Worm (Caenorhabditis elegans): Measurements from ENCODE around the gene glt-6.

The glt-6 gene

DNA sequence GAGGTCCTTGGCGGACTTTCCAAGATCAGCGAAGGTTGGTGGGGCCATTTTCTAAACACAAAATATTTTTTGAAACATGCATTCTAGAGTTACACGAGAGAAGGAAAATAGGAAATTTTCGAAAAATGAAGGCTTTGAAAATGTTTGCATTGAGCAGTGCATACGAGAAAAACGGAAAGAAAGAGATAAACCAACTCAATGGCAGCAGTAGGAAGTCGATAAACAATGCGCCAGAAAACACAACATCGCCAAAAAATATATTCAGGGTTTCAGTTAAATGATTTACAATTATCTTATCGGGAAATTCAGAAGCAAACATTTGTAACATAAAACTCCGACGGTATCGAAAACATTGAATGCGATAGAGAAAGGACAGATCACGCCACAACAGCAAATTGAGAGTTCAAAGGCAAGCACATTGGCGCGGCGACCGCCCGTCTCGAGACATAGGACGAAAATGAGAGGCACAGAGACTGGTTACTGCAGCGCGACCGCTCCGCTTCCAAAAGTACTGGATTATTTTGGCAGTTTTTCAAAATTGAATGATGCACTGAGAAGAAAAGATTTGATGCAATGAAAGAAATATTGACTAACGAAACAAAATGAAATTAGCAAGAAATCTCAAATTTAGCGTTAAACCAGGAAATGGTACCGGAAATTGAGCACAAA lies 4.6 kb downstream of the glt-6 start, which contains the start of the genes vdac-1 and R05G6.5:
TSS of gene vdac-1 (minus strand) at position 51 of the 669 bp plus-strand sequence.
TSS of gene R05G6.5 (plus strand) at position 527 of the 669 bp plus-strand sequence.
- TF ChIP-seq aly-2 (tag; optimal IDR thresholded peaks at IDR 0.05) (no peak), pax-3 (tag; optimal IDR thresholded peaks at IDR 0.05) (peak; percentile 47), lsy-2 (tag; optimal IDR thresholded peaks at IDR 0.05) (peak; percentile 77 to 90), dsc-1 (tag; optimal IDR thresholded peaks at IDR 0.05) (peak; percentile 57), mep-1 (tag; optimal IDR thresholded peaks at IDR 0.05) (peak; percentile 54), ama-1 (optimal IDR thresholded peaks at IDR 0.05) (no peak), irx-1 (tag; optimal IDR thresholded peaks at IDR 0.05) (no peak), lin-14 (GFP tag; optimal IDR thresholded peaks at IDR 0.05) (peak; percentile 97), nhr-90 (tag; optimal IDR thresholded peaks at IDR 0.05; ENCODE audit: poor library complexity) (peak; percentile 80), F16B12.6 (tag; optimal IDR thresholded peaks at IDR 0.05) (no peak), mef-2 (tag; optimal IDR thresholded peaks at IDR 0.05) (peak; percentile 30), swsn-7 (tag; optimal IDR thresholded peaks at IDR 0.05) (peak; percentile 82), nhr-11 (tag; optimal IDR thresholded peaks at IDR 0.05) (peak; percentile 24), mdl-1 (tag; optimal IDR thresholded peaks at IDR 0.05) (peak in 1 of 2 experiments; percentile 89), fkh-8 (tag; optimal IDR thresholded peaks at IDR 0.05) (peak; percentile 81), efl-1 (optimal IDR thresholded peaks at IDR 0.05) (peak; percentile 59 to 93), efl-1 (GFP tag; optimal IDR thresholded peaks at IDR 0.05 in 1 of 2) (peak; percentile 90 to 99), ceh-82 (tag; optimal IDR thresholded peaks at IDR 0.05) (peak; percentile 42 to 93 (median 70)), tbx-2 (tag; optimal IDR thresholded peaks at IDR 0.05) (peak; percentile 86), lin-13 (GFP tag; optimal IDR thresholded peaks at IDR 0.05) (peak; percentile 82), grh-1 (GFP tag; IDR thresholded peaks at IDR 0.05) (peak; percentile 77), aha-1 (tag; optimal IDR thresholded peaks at IDR 0.05) (no peak), nhr-12 (tag; optimal IDR thresholded peaks at IDR 0.05) (no peak), skn-1 (tag; optimal IDR thresholded peaks at IDR 0.05) (peak; percentile 63), unc-30 (tag; optimal IDR thresholded peaks at IDR 0.05) (no peak), blmp-1 (tag; optimal IDR thresholded peaks at IDR 0.05) (peak; percentile 79), alr-1 (tag; optimal IDR thresholded peaks at IDR 0.05; ENCODE audit: borderline replicate concordance) (no peak), tlp-1 (tag; optimal IDR thresholded peaks at IDR 0.05) (no peak), pqm-1 (tag; optimal IDR thresholded peaks at IDR 0.05) (peak; percentile 67), Y116A8C.19 (tag; optimal IDR thresholded peaks at IDR 0.05; ENCODE audit: borderline replicate concordance) (no peak), C16A3.4 (tag; optimal IDR thresholded peaks at IDR 0.05) (peak; percentile 90), vab-15 (tag; optimal IDR thresholded peaks at IDR 0.05) (peak; percentile 8), C04F5.9 (tag; optimal IDR thresholded peaks at IDR 0.05) (no peak), sptf-1 (tag; optimal IDR thresholded peaks at IDR 0.05) (no peak), nhr-28 (tag; optimal IDR thresholded peaks at IDR 0.05) (no peak), ceh-90 (tag; optimal IDR thresholded peaks at IDR 0.05) (no peak), lin-39 (tag; optimal IDR thresholded peaks at IDR 0.05) (no peak), mab-9 (GFP tag; IDR thresholded peaks at IDR 0.05) (0 out of 2 replicates have a peak, but pooled peaks have one; percentile 17), nhr-19 (GFP tag; conservative IDR thresholded peaks at IDR 0.05) (peak; percentile 87), ces-1 (GFP tag; optimal IDR thresholded peaks at IDR 0.05) (no peak), ztf-11 (tag; optimal IDR thresholded peaks at IDR 0.05) (no peak), nhr-20 (tag; optimal IDR thresholded peaks at IDR 0.05) (peak; percentile 92), egl-13 (tag; optimal IDR thresholded peaks at IDR 0.05) (peak; percentile 17), unc-98 (GFP tag; IDR thresholded peaks at IDR 0.05) (no peak), sox-4 (tag; optimal IDR thresholded peaks at IDR 0.05) (no peak), nhr-237 (tag; optimal IDR thresholded peaks at IDR 0.05) (peak; percentile 73), sup-37 (GFP tag; optimal IDR thresholded peaks at IDR 0.05) (peak; percentile 25), zag-1 (tag; optimal IDR thresholded peaks at IDR 0.05) (no peak), nhr-71 (tag; optimal IDR thresholded peaks at IDR 0.05) (peak; percentile 95), hlh-4 (tag; optimal IDR thresholded peaks at IDR 0.05) (no peak), zip-4 (GFP tag; optimal IDR thresholded peaks at IDR 0.05) (no peak), hpl-2 (GFP tag; optimal IDR thresholded peaks at IDR 0.05) (no peak), efl-3 (GFP tag; optimal IDR thresholded peaks at IDR 0.05) (no peak)
